Worm (Caenorhabditis elegans): ENCODE results near the gene nspc-17.

Gene nspc-17

ce11 chrX:14505578-14506353, 19.2 kb downstream of the nspc-17 start (continued):
- no peak for TF ChIP-seq lin-15B (tag; optimal IDR thresholded peaks at IDR 0.05)
- peak; percentile 66 for TF ChIP-seq jun-1 (tag; optimal IDR thresholded peaks at IDR 0.05)
- TF ChIP-seq tbx-2 (tag; optimal IDR thresholded peaks at IDR 0.05) = no peak
- peak; percentile 33 for TF ChIP-seq R02D3.7 (tag; optimal IDR thresholded peaks at IDR 0.05)

DNA sequence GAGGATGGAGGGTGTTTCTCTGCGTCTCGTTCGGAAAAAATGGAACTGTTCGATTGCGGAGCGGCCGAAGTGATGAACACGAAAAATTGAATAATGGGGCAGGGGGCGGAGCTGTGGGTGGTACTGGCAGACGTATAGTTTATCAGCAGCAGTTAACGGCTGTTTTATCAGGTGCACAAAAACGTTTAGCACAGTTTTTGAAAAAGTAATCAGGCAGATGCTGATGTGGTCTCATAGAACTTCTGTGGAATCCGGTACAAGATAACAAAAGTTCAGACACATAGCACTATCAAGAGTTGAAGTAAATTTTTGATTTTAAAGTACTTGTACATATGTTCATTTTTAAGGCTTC, 20.5 kb downstream of the nspc-17 start:
- peak; percentile 87 for TF ChIP-seq elt-2 (tag; optimal IDR thresholded peaks at IDR 0.05)
- TF ChIP-seq jun-1 (tag; optimal IDR thresholded peaks at IDR 0.05) = peak; percentile 34
- no peak for TF ChIP-seq nhr-67 (tag; optimal IDR thresholded peaks at IDR 0.05)
- TF ChIP-seq skn-1 (tag; optimal IDR thresholded peaks at IDR 0.05) = no peak
- peak; percentile 40 for TF ChIP-seq pqm-1 (tag; optimal IDR thresholded peaks at IDR 0.05)

DNA sequence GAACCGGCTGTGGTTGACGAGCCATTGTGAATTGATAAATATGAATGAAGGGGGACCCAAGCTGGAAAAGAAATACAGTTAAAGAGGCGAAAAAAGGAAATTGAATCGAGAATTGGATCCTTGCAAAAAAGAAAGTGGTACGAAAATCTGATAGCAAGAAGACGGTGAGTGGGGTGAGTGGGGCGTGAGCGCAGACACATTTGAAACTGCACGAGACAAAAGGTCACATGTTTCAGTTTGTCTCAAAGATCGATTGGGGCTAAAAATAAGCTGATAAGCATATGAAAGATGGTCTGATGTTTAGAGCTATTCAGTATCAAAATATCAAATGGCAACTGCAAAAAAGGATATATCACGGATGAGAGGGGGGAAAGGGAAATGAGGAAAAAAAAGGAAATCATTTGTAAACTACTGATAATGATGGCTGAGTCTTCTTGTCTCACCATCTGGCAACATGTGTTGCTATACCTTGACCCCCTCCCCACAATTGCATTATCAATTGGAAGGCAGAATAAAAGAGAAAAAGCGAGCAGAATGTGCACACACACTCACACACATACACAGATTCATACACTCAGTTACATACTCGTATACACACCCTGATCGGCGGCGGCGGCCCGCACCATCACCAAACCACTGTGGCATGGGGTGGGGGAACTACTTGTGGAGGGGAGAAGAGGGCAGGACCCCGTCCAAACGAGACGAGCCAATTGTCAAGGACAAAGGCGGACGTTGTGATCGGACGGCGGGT, 21.0 kb downstream of the nspc-17 start, which contains the start of gene M163.1:
TSS of gene M163.1 (minus strand) at position 25 of the 751 bp plus-strand sequence.
- TF ChIP-seq pha-4 (tag; optimal IDR thresholded peaks at IDR 0.05) = no peak
- peak; percentile 55 for TF ChIP-seq nhr-25 (tag; optimal IDR thresholded peaks at IDR 0.05)
- TF ChIP-seq elt-2 (tag; optimal IDR thresholded peaks at IDR 0.05) = peak; percentile 45
- TF ChIP-seq mdl-1 (tag; optimal IDR thresholded peaks at IDR 0.05) = peak; percentile 21
- no peak for TF ChIP-seq ceh-28 (tag; optimal IDR thresholded peaks at IDR 0.05)
- TF ChIP-seq zag-1 (tag; optimal IDR thresholded peaks at IDR 0.05) = no peak
- TF ChIP-seq nfya-1 (tag; optimal IDR thresholded peaks at IDR 0.05; ENCODE audit: insufficient read depth) = peak; percentile 0
- TF ChIP-seq pqm-1 (tag; optimal IDR thresholded peaks at IDR 0.05) = peak; percentile 13
- TF ChIP-seq lin-39 (tag; optimal IDR thresholded peaks at IDR 0.05) = peak; percentile 16

- no peak for TF ChIP-seq nhr-12 (tag; optimal IDR thresholded peaks at IDR 0.05)
- no peak for TF ChIP-seq nhr-11 (tag; optimal IDR thresholded peaks at IDR 0.05)
- peak; percentile 69 for TF ChIP-seq nhr-23 (tag; optimal IDR thresholded peaks at IDR 0.05)
- TF ChIP-seq nhr-25 (tag; optimal IDR thresholded peaks at IDR 0.05) = peak; percentile 74
- peak; percentile 17 for TF ChIP-seq nhr-43 (tag; optimal IDR thresholded peaks at IDR 0.05; ENCODE audit: poor library complexity, severe bottlenecking)
- peak; percentile 42 for TF ChIP-seq elt-1 (tag; optimal IDR thresholded peaks at IDR 0.05)
- no peak for TF ChIP-seq elt-3 (tag; optimal IDR thresholded peaks at IDR 0.05)
- TF ChIP-seq sea-2 (GFP tag; optimal IDR thresholded peaks at IDR 0.05) = no peak
- no peak for TF ChIP-seq eor-1 (tag; optimal IDR thresholded peaks at IDR 0.05)
- peak; percentile 23 for TF ChIP-seq lin-39 (tag; optimal IDR thresholded peaks at IDR 0.05)
- no peak for TF ChIP-seq nhr-77 (tag; optimal IDR thresholded peaks at IDR 0.05)
- no peak for TF ChIP-seq ztf-4 (tag; optimal IDR thresholded peaks at IDR 0.05)
Measured at ce11 chrX:14503282-14503681, 21.7 kb downstream of the nspc-17 start.

DNA sequence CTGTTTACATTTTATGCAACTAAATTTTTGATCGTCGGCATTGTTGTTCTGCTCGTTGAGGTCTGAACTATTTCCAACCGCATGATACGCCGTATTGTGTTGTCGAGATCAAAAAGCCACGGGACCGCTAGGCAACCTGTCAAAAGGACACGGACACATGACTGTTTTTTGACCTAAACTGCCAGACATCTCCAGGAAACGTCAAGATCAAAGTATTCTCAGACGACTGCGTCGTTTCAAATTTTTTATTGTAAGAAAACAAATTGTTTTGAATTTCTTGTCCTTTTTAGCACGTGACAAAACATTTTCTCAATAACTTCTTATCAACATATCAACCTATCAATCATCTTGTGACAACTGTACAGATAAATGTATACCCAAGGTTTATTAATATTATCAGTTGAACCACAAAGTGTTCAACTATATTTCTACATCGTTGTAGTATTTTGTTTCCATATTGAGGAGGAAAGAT, 22.8 kb downstream of the nspc-17 start:
- TF ChIP-seq ztf-11 (tag; optimal IDR thresholded peaks at IDR 0.05) (no peak), jun-1 (tag; optimal IDR thresholded peaks at IDR 0.05) (peak; percentile 87), mml-1 (tag; optimal IDR thresholded peaks at IDR 0.05) (no peak), nhr-77 (tag; optimal IDR thresholded peaks at IDR 0.05) (no peak), elt-2 (tag; optimal IDR thresholded peaks at IDR 0.05) (peak; percentile 97), sea-2 (GFP tag; optimal IDR thresholded peaks at IDR 0.05) (no peak), elt-1 (tag; optimal IDR thresholded peaks at IDR 0.05) (peak; percentile 19), nhr-76 (tag; optimal IDR thresholded peaks at IDR 0.05) (no peak), nhr-43 (tag; optimal IDR thresholded peaks at IDR 0.05; ENCODE audit: poor library complexity, severe bottlenecking) (peak; percentile 82), nhr-11 (tag; optimal IDR thresholded peaks at IDR 0.05) (no peak), elt-3 (tag; optimal IDR thresholded peaks at IDR 0.05) (no peak), fkh-10 (GFP tag; optimal IDR thresholded peaks at IDR 0.05) (no peak), tbx-2 (tag; optimal IDR thresholded peaks at IDR 0.05) (no peak), nhr-28 (tag; optimal IDR thresholded peaks at IDR 0.05) (no peak), nhr-23 (tag; optimal IDR thresholded peaks at IDR 0.05) (peak; percentile 13), aly-2 (tag; optimal IDR thresholded peaks at IDR 0.05) (no peak), zag-1 (tag; optimal IDR thresholded peaks at IDR 0.05) (no peak), ceh-82 (tag; optimal IDR thresholded peaks at IDR 0.05) (no peak), egl-5 (tag; optimal IDR thresholded peaks at IDR 0.05) (no peak), nhr-237 (tag; optimal IDR thresholded peaks at IDR 0.05) (no peak), lsy-12 (tag; optimal IDR thresholded peaks at IDR 0.05) (no peak), fkh-2 (tag; optimal IDR thresholded peaks at IDR 0.05) (no peak), ZK546.5 (tag; optimal IDR thresholded peaks at IDR 0.05) (no peak), nfya-1 (tag; optimal IDR thresholded peaks at IDR 0.05; ENCODE audit: insufficient read depth) (peak; percentile 9), nhr-25 (tag; optimal IDR thresholded peaks at IDR 0.05) (peak; percentile 69), unc-62 (GFP tag; optimal IDR thresholded peaks at IDR 0.05) (peak; percentile 45), ztf-4 (tag; optimal IDR thresholded peaks at IDR 0.05) (no peak), nhr-12 (tag; optimal IDR thresholded peaks at IDR 0.05) (no peak), pqm-1 (tag; optimal IDR thresholded peaks at IDR 0.05) (peak; percentile 83), ceh-28 (tag; optimal IDR thresholded peaks at IDR 0.05) (no peak), lin-39 (tag; optimal IDR thresholded peaks at IDR 0.05) (no peak), unc-39 (tag; optimal IDR thresholded peaks at IDR 0.05) (no peak), eor-1 (tag; optimal IDR thresholded peaks at IDR 0.05) (no peak)

Data from whole organism, L3 larva.